Worm (Caenorhabditis elegans) whole organism, L4 larva: Measurements from ENCODE around the gene C04A2.15.

Experiments
- F49E8.2 ChIP-seq: sonication (generic microtip); optimal IDR thresholded peaks from 2 replicates; lab custom pipeline; 2016; ENCODE audit warnings: missing compliant biosample characterization, mild to moderate bottlenecking, missing genetic modification characterization, borderline replicate concordance
- ceh-62 ChIP-seq: sonication (generic microtip); optimal IDR thresholded peaks from 2 replicates; lab custom pipeline; 2017; ENCODE audit warnings: missing biosample characterization, missing genetic modification characterization
- lin-39 ChIP-seq: fragments of 150-350 bp; optimal IDR thresholded peaks from 2 replicates; lab custom pipeline; 2014; ENCODE audit warnings: missing biosample characterization, missing genetic modification reagents, missing genetic modification characterization
- lir-3 ChIP-seq: sonication (generic microtip); optimal IDR thresholded peaks from 2 replicates; lab custom pipeline; 2016; ENCODE audit warnings: mild to moderate bottlenecking, missing genetic modification characterization, missing compliant biosample characterization
- lsy-2 ChIP-seq, 2 experiments: fragments of 150-350 bp in 1 of 2; sonication (generic microtip) in 1 of 2; optimal IDR thresholded peaks; 2 replicates each; lab custom pipeline; 2014 to 2017; ENCODE audit warnings: missing biosample characterization in 2 of 2, missing genetic modification characterization in 2 of 2

DNA sequence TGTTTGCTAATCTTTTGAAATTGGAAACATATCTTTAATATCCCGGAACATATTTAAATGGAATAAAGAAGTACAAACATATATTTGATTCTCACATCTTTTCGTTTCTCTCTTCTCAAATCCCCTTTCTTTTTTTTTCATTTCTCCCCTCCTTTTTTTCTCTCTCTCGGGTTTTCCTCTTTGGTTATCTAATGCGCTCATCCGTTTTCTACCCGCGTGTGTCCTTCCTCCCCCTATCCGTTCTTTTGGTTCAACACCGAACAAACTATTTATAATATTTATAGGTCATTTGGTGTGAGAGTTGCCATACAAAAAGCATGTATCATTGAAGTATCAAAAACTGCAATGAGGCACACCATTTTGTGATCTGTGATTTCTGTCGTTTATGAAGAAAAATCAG, 28.1 kb upstream of the C04A2.15 start:
- no peak for TF ChIP-seq F49E8.2 (tag; lab: Kevin White, UChicago)
- no peak for TF ChIP-seq ceh-62 (tag; lab: Kevin White, UChicago)
- no peak for TF ChIP-seq lin-39 (tag; lab: Kevin White, UChicago)
- TF ChIP-seq lir-3 (tag; lab: Kevin White, UChicago): no peak
- TF ChIP-seq lsy-2 (tag; optimal IDR thresholded peaks at IDR 0.05; lab: Kevin White, UChicago): peak in 1 of 2 experiments; percentile 67
